Fruit fly (Drosophila melanogaster) Kc167 (cell line): ENCODE results near the gene CG11858.

Experiments used
- Myc ChIP-seq: fragments of >200 bp; optimal IDR thresholded peaks from 2 replicates; lab custom pipeline; 2017; ENCODE audit warnings: missing external identifiers
- Sin3A ChIP-seq: fragments of >200 bp; optimal IDR thresholded peaks from 2 replicates; lab custom pipeline; 2018; ENCODE audit warnings: missing external identifiers
- h ChIP-seq: fragments of >200 bp; optimal IDR thresholded peaks from 3 replicates; lab custom pipeline; 2018; ENCODE audit warnings: missing external identifiers
- insv ChIP-seq: fragments of >200 bp; optimal IDR thresholded peaks from 3 replicates; lab custom pipeline; 2018; ENCODE audit warnings: missing external identifiers
- psq ChIP-seq: fragments of >200 bp; optimal IDR thresholded peaks from 2 replicates; lab custom pipeline; 2017; ENCODE audit warnings: missing external identifiers
- ttk ChIP-seq: sonication (Bioruptor generic); optimal IDR thresholded peaks from 2 replicates; lab custom pipeline; 2017; ENCODE audit warnings: missing external identifiers

CG11858 gene

DNA sequence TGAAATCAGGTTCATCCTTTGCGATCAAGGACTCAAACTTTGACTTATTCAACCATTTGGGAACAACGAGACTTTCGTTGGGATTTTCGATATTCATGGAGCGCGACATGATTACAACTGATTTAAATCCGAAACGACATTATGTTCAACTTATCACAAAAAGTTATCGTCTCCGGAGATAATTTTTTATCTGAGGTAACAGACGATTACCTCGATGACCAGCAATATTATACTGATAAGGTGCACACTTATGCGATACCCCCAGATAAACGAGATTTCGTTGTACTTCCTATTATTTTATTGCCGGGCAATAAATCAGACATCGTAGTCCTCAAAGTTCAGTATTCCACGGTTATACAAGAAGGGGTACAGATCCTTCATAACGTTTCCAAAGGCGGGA, 35.1 kb downstream of the CG11858 start, which contains the start of gene CG31097:
Gene CG31097, minus strand, starts transcription at position 101 of the 400 bp plus-strand sequence.
- TF ChIP-seq Sin3A (lab: Kevin White, UChicago), result no peak
- TF ChIP-seq ttk (lab: Kevin White, UChicago), result no peak
- no peak for TF ChIP-seq Myc (lab: Kevin White, UChicago)
- no peak for TF ChIP-seq insv
- no peak for TF ChIP-seq h (lab: Kevin White, UChicago)
- no peak for TF ChIP-seq psq (lab: Kevin White, UChicago)

DNA sequence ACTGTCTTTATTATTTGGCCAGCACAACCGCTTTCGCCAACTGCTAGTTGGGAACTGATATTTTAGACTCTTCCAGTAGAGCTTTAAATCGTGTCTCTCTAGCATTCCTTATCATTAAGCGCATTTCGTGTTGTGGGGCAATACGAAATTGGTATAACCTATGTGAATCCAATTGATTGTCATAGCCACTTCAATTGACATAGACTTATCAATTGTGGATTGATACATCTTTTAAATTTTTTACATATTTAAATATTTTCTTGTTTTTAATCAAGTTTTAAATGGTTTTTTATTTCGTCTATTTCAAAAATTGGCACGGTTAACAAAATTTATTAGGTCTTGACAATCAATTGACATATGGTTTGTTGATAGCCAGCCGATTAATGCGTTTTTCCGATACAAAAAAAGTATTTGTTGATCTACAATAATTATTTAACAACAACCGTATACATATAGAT, 37.0 kb downstream of the CG11858 start, which contains the start of gene CG31288:
Gene CG31288, minus strand, starts transcription at position 51 of the 458 bp plus-strand sequence.
- TF ChIP-seq psq (lab: Kevin White, UChicago) (no peak), Myc (lab: Kevin White, UChicago) (no peak), Sin3A (lab: Kevin White, UChicago) (no peak), h (lab: Kevin White, UChicago) (no peak), ttk (lab: Kevin White, UChicago) (no peak), insv (no peak)

- TF ChIP-seq Sin3A (lab: Kevin White, UChicago), result no peak
- no peak for TF ChIP-seq h (lab: Kevin White, UChicago)
- TF ChIP-seq insv, result no peak
- no peak for TF ChIP-seq ttk (lab: Kevin White, UChicago)
- no peak for TF ChIP-seq Myc (lab: Kevin White, UChicago)
- no peak for TF ChIP-seq psq (lab: Kevin White, UChicago)
Observed at dm6 chr3R:25300575-25300974, 38.0 kb downstream of the CG11858 start, which contains the start of gene CG13659. Gene CG13659, plus strand, starts transcription at chr3R:25300891.

- TF ChIP-seq ttk (lab: Kevin White, UChicago) (no peak), Myc (lab: Kevin White, UChicago) (no peak), h (lab: Kevin White, UChicago) (no peak), Sin3A (lab: Kevin White, UChicago) (no peak), insv (no peak), psq (lab: Kevin White, UChicago) (no peak)
Observed at dm6 chr3R:25302239-25302638, 39.7 kb downstream of the CG11858 start, which contains the start of gene CG31370. Gene CG31370, plus strand, starts transcription at chr3R:25302464.

DNA sequence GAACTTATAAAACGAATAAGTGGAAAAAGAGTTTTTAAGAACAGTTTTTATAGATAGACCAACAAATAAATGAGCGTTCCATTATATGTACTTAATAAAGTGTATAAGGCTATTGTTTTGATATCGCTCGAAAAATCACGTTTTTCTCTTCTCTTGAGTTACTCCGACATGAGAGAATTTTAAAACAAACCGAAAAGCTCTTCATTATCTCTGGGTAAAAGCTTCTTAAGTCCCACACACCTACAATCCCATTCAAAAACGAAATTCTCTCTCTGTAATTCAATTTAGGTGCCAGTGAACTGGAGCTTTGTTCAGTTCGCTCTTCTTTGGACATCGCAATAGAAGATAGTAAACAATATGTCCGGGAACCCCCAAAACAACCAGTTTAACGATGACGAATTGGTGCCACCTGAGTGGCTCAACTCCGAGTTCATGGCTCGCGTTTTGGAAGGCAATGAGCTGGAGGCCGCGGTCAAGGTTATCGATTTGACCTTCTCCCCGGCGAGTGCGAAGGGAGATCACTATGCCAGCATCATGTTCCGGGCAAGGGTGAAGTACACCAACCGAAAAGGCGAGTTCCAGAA, 41.4 kb downstream of the CG11858 start, which contains the start of gene CG31436:
Gene CG31436, plus strand, starts transcription at position 281 of the 584 bp plus-strand sequence.
- TF ChIP-seq Sin3A (lab: Kevin White, UChicago) (no peak), ttk (lab: Kevin White, UChicago) (no peak), psq (lab: Kevin White, UChicago) (no peak), Myc (lab: Kevin White, UChicago) (no peak), insv (no peak), h (lab: Kevin White, UChicago) (no peak)

- TF ChIP-seq psq (lab: Kevin White, UChicago) (no peak), ttk (lab: Kevin White, UChicago) (no peak), h (lab: Kevin White, UChicago) (no peak), insv (no peak), Myc (lab: Kevin White, UChicago) (no peak), Sin3A (lab: Kevin White, UChicago) (no peak)
Observed at dm6 chr3R:25305822-25306544, 43.4 kb downstream of the CG11858 start.

- no peak for TF ChIP-seq Myc (lab: Kevin White, UChicago)
- TF ChIP-seq ttk (lab: Kevin White, UChicago), result no peak
- TF ChIP-seq psq (lab: Kevin White, UChicago), result no peak
- no peak for TF ChIP-seq Sin3A (lab: Kevin White, UChicago)
- TF ChIP-seq insv, result no peak
- TF ChIP-seq h (lab: Kevin White, UChicago), result no peak
Observed at dm6 chr3R:25308228-25308627, 45.7 kb downstream of the CG11858 start, which contains the start of gene CG10550. Gene CG10550, minus strand, starts transcription at chr3R:25308391.

- no peak for TF ChIP-seq psq (lab: Kevin White, UChicago)
- TF ChIP-seq insv, result no peak
- no peak for TF ChIP-seq ttk (lab: Kevin White, UChicago)
- no peak for TF ChIP-seq h (lab: Kevin White, UChicago)
- TF ChIP-seq Myc (lab: Kevin White, UChicago), result no peak
- TF ChIP-seq Sin3A (lab: Kevin White, UChicago), result no peak
Observed at dm6 chr3R:25309175-25309574, 46.6 kb downstream of the CG11858 start.

dm6 chr3R:25310843-25311242, 48.3 kb downstream of the CG11858 start, which contains the start of gene CG31099:
Gene CG31099, minus strand, starts transcription at chr3R:25310943.
- TF ChIP-seq Myc (lab: Kevin White, UChicago) (no peak), psq (lab: Kevin White, UChicago) (no peak), Sin3A (lab: Kevin White, UChicago) (no peak), h (lab: Kevin White, UChicago) (no peak), insv (no peak), ttk (lab: Kevin White, UChicago) (no peak)

DNA sequence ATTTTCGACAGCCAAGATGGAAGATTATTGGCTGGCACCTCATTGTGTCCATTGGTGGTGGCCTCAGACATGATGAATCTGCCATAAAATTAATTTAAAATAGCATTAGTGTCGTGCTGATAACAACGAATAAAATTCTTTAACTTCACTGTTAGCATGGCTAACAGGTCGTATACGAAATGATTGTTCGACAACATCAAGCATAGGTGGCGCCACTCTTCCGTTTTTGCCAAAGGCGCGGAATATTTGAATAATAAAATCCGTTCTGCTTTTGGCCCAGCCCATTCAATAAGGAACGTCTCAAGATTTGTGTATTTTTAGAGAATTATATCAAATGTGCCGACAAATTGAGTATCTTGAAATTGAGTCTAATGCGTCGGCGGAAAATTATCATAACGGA, 50.0 kb downstream of the CG11858 start:
- no peak for TF ChIP-seq insv
- no peak for TF ChIP-seq psq (lab: Kevin White, UChicago)
- TF ChIP-seq ttk (lab: Kevin White, UChicago), result no peak
- no peak for TF ChIP-seq Myc (lab: Kevin White, UChicago)
- no peak for TF ChIP-seq h (lab: Kevin White, UChicago)
- TF ChIP-seq Sin3A (lab: Kevin White, UChicago), result no peak
